Fruit fly (Drosophila melanogaster) whole organism, prepupa: Measurements from ENCODE around the gene CG12316.

ENCODE experiments used
- Blimp-1 ChIP-seq: fragments of 200-800 bp; sonication (Bioruptor generic); optimal IDR thresholded peaks from 3 replicates; lab custom pipeline; 2017; ENCODE audit warnings: missing biosample characterization, missing genetic modification characterization, mild to moderate bottlenecking, moderate library complexity, missing genetic modification reagents
- CG10631 ChIP-seq: fragments of 200-800 bp; sonication (Bioruptor generic); optimal IDR thresholded peaks from 2 replicates; lab custom pipeline; 2016; ENCODE audit warnings: missing biosample characterization, missing genetic modification characterization
- CG10669 ChIP-seq: fragments of 200-800 bp; sonication (Bioruptor generic); optimal IDR thresholded peaks from 3 replicates; lab custom pipeline; 2018; ENCODE audit warnings: missing biosample characterization, mild to moderate bottlenecking, missing genetic modification characterization, moderate library complexity
- CG11294 ChIP-seq: fragments of 200-800 bp; sonication (Bioruptor generic); IDR thresholded peaks from 2 replicates; pipeline ENCODE4 v1.3.6; 2022; ENCODE audit warnings: missing biosample characterization, missing genetic modification characterization
- CG11762 ChIP-seq: fragments of 200-800 bp; sonication (Bioruptor generic); optimal IDR thresholded peaks from 3 replicates; lab custom pipeline; 2016; ENCODE audit warnings: missing biosample characterization, missing genetic modification characterization; ENCODE audit not compliant: insufficient read depth
- CG11902 ChIP-seq: fragments of 200-800 bp; sonication (Bioruptor generic); optimal IDR thresholded peaks from 3 replicates; lab custom pipeline; 2016; ENCODE audit warnings: missing biosample characterization, missing genetic modification characterization
- CG15336 ChIP-seq: fragments of 200-800 bp; sonication (Bioruptor generic); IDR thresholded peaks from 2 replicates; pipeline ENCODE4 v1.3.6; 2022; ENCODE audit warnings: missing biosample characterization, missing genetic modification characterization
- CG1621 ChIP-seq: fragments of 200-800 bp; sonication (Bioruptor generic); optimal IDR thresholded peaks from 3 replicates; lab custom pipeline; 2018; ENCODE audit warnings: missing biosample characterization, mild to moderate bottlenecking, missing genetic modification characterization
- CG16779 ChIP-seq: fragments of 200-800 bp; sonication (Bioruptor generic); optimal IDR thresholded peaks from 3 replicates; lab custom pipeline; 2017; ENCODE audit warnings: missing biosample characterization, mild to moderate bottlenecking, missing genetic modification characterization
- CG3032 ChIP-seq: fragments of 200-800 bp; optimal IDR thresholded peaks from 2 replicates; lab custom pipeline; 2019; ENCODE audit warnings: missing biosample characterization, mild to moderate bottlenecking, missing genetic modification characterization, moderate library complexity
- CG31627 ChIP-seq: fragments of 200-800 bp; sonication (Bioruptor generic); optimal IDR thresholded peaks from 3 replicates; lab custom pipeline; 2016; ENCODE audit warnings: missing biosample characterization, missing genetic modification characterization
- CG32006 ChIP-seq: fragments of 200-800 bp; sonication (Bioruptor generic); optimal IDR thresholded peaks from 3 replicates; lab custom pipeline; 2017; ENCODE audit warnings: missing biosample characterization, mild to moderate bottlenecking, missing genetic modification characterization
- CG34406 ChIP-seq: fragments of 200-800 bp; sonication (Bioruptor generic); optimal IDR thresholded peaks from 3 replicates; lab custom pipeline; 2016; ENCODE audit warnings: missing biosample characterization, missing genetic modification characterization
- CG3919 ChIP-seq: fragments of 200-800 bp; sonication (Bioruptor generic); optimal IDR thresholded peaks from 3 replicates; lab custom pipeline; 2016; ENCODE audit warnings: missing biosample characterization, missing genetic modification characterization
- CG4318 ChIP-seq: fragments of 200-800 bp; sonication (Bioruptor generic); optimal IDR thresholded peaks from 3 replicates; lab custom pipeline; 2017; ENCODE audit warnings: missing biosample characterization, mild to moderate bottlenecking, missing genetic modification characterization
- CG6276 ChIP-seq: fragments of 200-800 bp; sonication (Bioruptor generic); optimal IDR thresholded peaks from 2 replicates; lab custom pipeline; 2017; ENCODE audit warnings: missing biosample characterization, mild to moderate bottlenecking, missing genetic modification characterization
- CG6792 ChIP-seq: fragments of 200-800 bp; sonication (Bioruptor generic); optimal IDR thresholded peaks from 3 replicates; lab custom pipeline; 2016; ENCODE audit warnings: missing biosample characterization, missing genetic modification characterization
- CG6808 ChIP-seq: fragments of 200-800 bp; sonication (Bioruptor generic); optimal IDR thresholded peaks from 3 replicates; lab custom pipeline; 2017; ENCODE audit warnings: missing biosample characterization, missing genetic modification characterization, mild to moderate bottlenecking, moderate library complexity, missing genetic modification reagents
- CG6854 ChIP-seq: fragments of 200-800 bp; sonication (Bioruptor generic); optimal IDR thresholded peaks from 2 replicates; lab custom pipeline; 2017; ENCODE audit warnings: missing biosample characterization, mild to moderate bottlenecking, missing genetic modification characterization
- CG7368 ChIP-seq: fragments of 200-800 bp; sonication (Bioruptor generic); optimal IDR thresholded peaks from 3 replicates; lab custom pipeline; 2016; ENCODE audit warnings: missing biosample characterization, missing genetic modification characterization
- CG8319 ChIP-seq: fragments of 200-800 bp; sonication (Bioruptor generic); optimal IDR thresholded peaks from 3 replicates; lab custom pipeline; 2016; ENCODE audit warnings: missing biosample characterization, missing genetic modification characterization
- CG9139 ChIP-seq: fragments of 200-800 bp; sonication (Bioruptor generic); optimal IDR thresholded peaks from 3 replicates; lab custom pipeline; 2017; ENCODE audit warnings: missing biosample characterization, mild to moderate bottlenecking, missing genetic modification characterization
- Eip75B ChIP-seq: fragments of 200-800 bp; sonication (Bioruptor generic); optimal IDR thresholded peaks from 3 replicates; lab custom pipeline; 2016; ENCODE audit warnings: missing biosample characterization, missing genetic modification characterization
- Eip78C ChIP-seq: fragments of 200-800 bp; sonication (Bioruptor generic); peaks from one replicate; lab custom pipeline; 2016; ENCODE audit warnings: missing biosample characterization, missing genetic modification characterization
- Eip93F ChIP-seq: fragments of 200-800 bp; sonication (Bioruptor generic); optimal IDR thresholded peaks from 2 replicates; lab custom pipeline; 2016; ENCODE audit warnings: missing biosample characterization, mild to moderate bottlenecking, missing genetic modification characterization
- Ets21C ChIP-seq: fragments of 200-800 bp; sonication (Bioruptor generic); optimal IDR thresholded peaks from 3 replicates; lab custom pipeline; 2016; ENCODE audit warnings: missing biosample characterization, missing genetic modification characterization
- Ets96B ChIP-seq: fragments of 200-800 bp; optimal IDR thresholded peaks from 2 replicates; lab custom pipeline; 2019; ENCODE audit warnings: missing biosample characterization, mild to moderate bottlenecking, missing genetic modification characterization, moderate library complexity
- Gug ChIP-seq: fragments of 200-800 bp; sonication (Bioruptor generic); IDR thresholded peaks from 2 replicates; pipeline ENCODE4 v1.3.6; 2022; ENCODE audit warnings: missing biosample characterization, missing genetic modification characterization
- Hr38 ChIP-seq: sonication (Bioruptor generic); optimal IDR thresholded peaks from 2 replicates; lab custom pipeline; 2016; ENCODE audit warnings: missing biosample characterization, missing genetic modification characterization
- Hr39 ChIP-seq: fragments of 200-800 bp; sonication (Bioruptor generic); optimal IDR thresholded peaks from 2 replicates; lab custom pipeline; 2016; ENCODE audit warnings: missing biosample characterization, missing genetic modification characterization
- Hr4 ChIP-seq: fragments of 200-800 bp; sonication (Bioruptor generic); optimal IDR thresholded peaks from 3 replicates; lab custom pipeline; 2016; ENCODE audit warnings: missing biosample characterization, missing genetic modification characterization
- Met ChIP-seq: fragments of 200-800 bp; sonication (Bioruptor generic); optimal IDR thresholded peaks from 3 replicates; lab custom pipeline; 2016; ENCODE audit warnings: missing biosample characterization, missing genetic modification characterization
- OdsH ChIP-seq: fragments of 200-800 bp; sonication (Bioruptor generic); optimal IDR thresholded peaks from 3 replicates; lab custom pipeline; 2016; ENCODE audit warnings: missing biosample characterization, missing genetic modification characterization
- Smox ChIP-seq: fragments of 200-800 bp; sonication (Bioruptor generic); optimal IDR thresholded peaks from 3 replicates; lab custom pipeline; 2016; ENCODE audit warnings: missing biosample characterization, missing genetic modification characterization
- Sox102F ChIP-seq: fragments of 200-800 bp; sonication (Bioruptor generic); optimal IDR thresholded peaks from 2 replicates; lab custom pipeline; 2016; ENCODE audit warnings: missing biosample characterization, mild to moderate bottlenecking, missing genetic modification characterization
- Sox14 ChIP-seq: fragments of 200-800 bp; sonication (Bioruptor generic); optimal IDR thresholded peaks from 3 replicates; lab custom pipeline; 2016; ENCODE audit warnings: missing biosample characterization, missing genetic modification characterization
- Sox15 ChIP-seq: fragments of 200-800 bp; sonication (Bioruptor generic); optimal IDR thresholded peaks from 3 replicates; lab custom pipeline; 2016; ENCODE audit warnings: missing biosample characterization, missing genetic modification characterization
- achi ChIP-seq: fragments of 200-800 bp; sonication (Bioruptor generic); optimal IDR thresholded peaks from 3 replicates; lab custom pipeline; 2016; ENCODE audit warnings: missing biosample characterization, missing genetic modification characterization
- acj6 ChIP-seq: fragments of 200-800 bp; sonication (Bioruptor generic); optimal IDR thresholded peaks from 3 replicates; lab custom pipeline; 2016; ENCODE audit warnings: missing biosample characterization, missing genetic modification characterization
- dac ChIP-seq: fragments of 200-800 bp; sonication (Bioruptor generic); optimal IDR thresholded peaks from 2 replicates; lab custom pipeline; 2017; ENCODE audit warnings: missing biosample characterization, mild to moderate bottlenecking, missing genetic modification characterization
- dsx ChIP-seq: fragments of 200-800 bp; optimal IDR thresholded peaks from 3 replicates; lab custom pipeline; 2019; ENCODE audit warnings: missing biosample characterization, mild to moderate bottlenecking, missing genetic modification characterization, moderate library complexity; ENCODE audit not compliant: poor library complexity, severe bottlenecking
- eg ChIP-seq: fragments of 200-800 bp; sonication (Bioruptor generic); IDR thresholded peaks from 3 replicates; pipeline ENCODE4 v1.3.6; 2022; ENCODE audit warnings: missing biosample characterization, missing genetic modification characterization
- esn ChIP-seq: fragments of 200-800 bp; sonication (Bioruptor generic); optimal IDR thresholded peaks from 2 replicates; lab custom pipeline; 2016; ENCODE audit warnings: missing biosample characterization, mild to moderate bottlenecking, missing genetic modification characterization, moderate library complexity
- fkh ChIP-seq: fragments of 200-800 bp; sonication (Bioruptor generic); optimal IDR thresholded peaks from 3 replicates; lab custom pipeline; 2017; ENCODE audit warnings: missing biosample characterization, mild to moderate bottlenecking, missing genetic modification characterization, moderate library complexity
- net ChIP-seq: fragments of 200-800 bp; sonication (Bioruptor generic); optimal IDR thresholded peaks from 3 replicates; lab custom pipeline; 2016; ENCODE audit warnings: missing biosample characterization, missing genetic modification characterization
- pdm3 ChIP-seq: fragments of 200-800 bp; sonication (Bioruptor generic); optimal IDR thresholded peaks from 3 replicates; lab custom pipeline; 2016; ENCODE audit warnings: missing biosample characterization, missing genetic modification characterization
- salr ChIP-seq, 2 experiments: fragments of 200-800 bp; sonication (Bioruptor generic); optimal IDR thresholded peaks; 3 replicates each; lab custom pipeline; 2016 to 2018; ENCODE audit warnings: missing biosample characterization in 2 of 2, missing genetic modification characterization in 2 of 2, mild to moderate bottlenecking in 1 of 2
- ss ChIP-seq, 2 experiments: fragments of 200-800 bp; sonication (Bioruptor generic); optimal IDR thresholded peaks; 2 replicates in 1 of 2; 3 replicates in 1 of 2; lab custom pipeline; 2017 to 2018; ENCODE audit warnings: mild to moderate bottlenecking in 2 of 2, missing biosample characterization in 2 of 2, missing genetic modification characterization in 2 of 2, moderate library complexity in 1 of 2
- svp ChIP-seq: fragments of 200-800 bp; sonication (Bioruptor generic); peaks from one replicate; lab custom pipeline; 2016; ENCODE audit warnings: missing biosample characterization, missing genetic modification characterization
- topi ChIP-seq: fragments of 200-800 bp; sonication (Bioruptor generic); optimal IDR thresholded peaks from 3 replicates; lab custom pipeline; 2016; ENCODE audit warnings: missing biosample characterization, missing genetic modification characterization
- vri ChIP-seq: fragments of 200-800 bp; sonication (Bioruptor generic); optimal IDR thresholded peaks from 3 replicates; lab custom pipeline; 2016; ENCODE audit warnings: missing biosample characterization, mild to moderate bottlenecking, missing genetic modification characterization

Gene CG12316

DNA sequence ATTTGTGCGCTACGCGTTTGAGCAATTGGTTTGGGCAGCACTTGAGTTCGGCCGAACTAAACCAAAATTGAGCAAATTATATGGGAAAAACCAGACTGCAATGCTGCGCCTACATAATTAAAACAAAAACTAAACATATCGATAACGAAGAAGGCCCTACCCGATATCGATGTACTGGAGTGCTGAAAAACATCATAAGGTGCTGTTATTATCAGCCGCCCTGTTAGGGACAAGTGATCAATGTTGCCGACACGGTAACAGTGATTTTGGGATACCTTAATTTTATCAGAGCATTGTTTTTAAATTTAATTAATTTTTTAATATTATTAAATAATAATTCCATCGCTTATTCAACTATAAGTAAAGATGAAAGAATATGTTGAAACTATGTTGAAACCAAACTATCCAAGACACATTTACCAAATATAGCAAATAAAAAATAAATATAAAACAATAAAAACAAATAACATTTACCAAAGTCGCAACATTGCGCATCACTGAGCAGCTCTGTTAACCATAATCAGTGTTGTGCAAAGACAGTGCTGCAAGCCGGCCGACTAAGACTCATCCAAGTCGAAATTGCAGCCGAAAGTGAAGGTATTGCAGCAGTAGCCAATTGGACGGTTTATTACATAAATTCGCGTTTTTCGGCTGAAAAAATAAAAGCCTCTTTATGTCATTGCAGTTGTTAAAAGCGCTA is 42.0 kb downstream of the CG12316 start, which contains the start of the genes sstn, Plp and GlyRS:
sstn (minus strand) TSS at position 131 of the 700 bp plus-strand sequence.
Plp (minus strand) TSS at position 136 of the 700 bp plus-strand sequence.
GlyRS (plus strand) TSS at position 554 of the 700 bp plus-strand sequence.
- TF ChIP-seq CG4318 (GFP tag; lab: Kevin White, UChicago) = no peak
- peak; percentile 55 for TF ChIP-seq CG10631 (GFP tag; lab: Kevin White, UChicago)
- TF ChIP-seq Eip78C (GFP tag; lab: Kevin White, UChicago) = peak; percentile 57
- TF ChIP-seq Ets21C (GFP tag; lab: Kevin White, UChicago) = no peak
- TF ChIP-seq CG3919 = peak; percentile 18
- peak; percentile 19 for TF ChIP-seq Eip93F (GFP tag; lab: Kevin White, UChicago)
- TF ChIP-seq vri (GFP tag; lab: Kevin White, UChicago) = peak; percentile 24
- TF ChIP-seq CG34406 (GFP tag; lab: Kevin White, UChicago) = peak; percentile 26
- peak; percentile 29 for TF ChIP-seq pdm3
- TF ChIP-seq achi (GFP tag; lab: Kevin White, UChicago) = peak; percentile 33
- TF ChIP-seq Sox14 (GFP tag; lab: Kevin White, UChicago) = no peak
- peak; percentile 28 for TF ChIP-seq Ets96B (tag; lab: Kevin White, UChicago)
- peak; percentile 17 for TF ChIP-seq CG6792 (GFP tag; lab: Kevin White, UChicago)
- no peak for TF ChIP-seq dac (GFP tag; lab: Kevin White, UChicago)
- peak; percentile 0 for TF ChIP-seq CG16779 (tag; lab: Kevin White, UChicago)
- TF ChIP-seq Hr39 (GFP tag; lab: Kevin White, UChicago) = no peak
- peak; percentile 36 for TF ChIP-seq acj6 (GFP tag; lab: Kevin White, UChicago)
- no peak for TF ChIP-seq Sox102F
- TF ChIP-seq CG6808 = no peak
- TF ChIP-seq net (GFP tag; lab: Kevin White, UChicago) = peak; percentile 11
- TF ChIP-seq CG31627 (GFP tag; lab: Kevin White, UChicago) = no peak
- no peak for TF ChIP-seq CG9139 (GFP tag; lab: Kevin White, UChicago)
- TF ChIP-seq CG11294 (GFP tag; lab: Robert Waterston, UW) = no peak
- peak; percentile 33 for TF ChIP-seq Blimp-1 (GFP tag; lab: Kevin White, UChicago)
- no peak for TF ChIP-seq CG8319 (GFP tag; lab: Kevin White, UChicago)
- TF ChIP-seq Gug (GFP tag; lab: Robert Waterston, UW) = no peak
- peak in 1 of 2 experiments; percentile 19 for TF ChIP-seq salr (GFP tag; optimal IDR thresholded peaks at IDR 0.05; lab: Kevin White, UChicago)
- no peak for TF ChIP-seq CG1621 (tag; lab: Kevin White, UChicago)
- peak; percentile 20 for TF ChIP-seq esn
- peak; percentile 41 for TF ChIP-seq dsx
- peak; percentile 60 for TF ChIP-seq svp (GFP tag; lab: Kevin White, UChicago)
- TF ChIP-seq CG7368 = no peak
- TF ChIP-seq CG6854 (GFP tag; lab: Kevin White, UChicago) = no peak
- no peak for TF ChIP-seq CG11762
- TF ChIP-seq Hr38 (GFP tag; lab: Kevin White, UChicago) = no peak
- TF ChIP-seq fkh (GFP tag; lab: Kevin White, UChicago) = no peak
- TF ChIP-seq Sox15 (GFP tag; lab: Kevin White, UChicago) = no peak
- TF ChIP-seq Smox (GFP tag; lab: Kevin White, UChicago) = no peak
- no peak for TF ChIP-seq eg (GFP tag; lab: Robert Waterston, UW)
- no peak for TF ChIP-seq CG10669
- peak; percentile 18 for TF ChIP-seq Met (GFP tag; lab: Kevin White, UChicago)
- no peak for TF ChIP-seq CG11902 (GFP tag; lab: Kevin White, UChicago)
- TF ChIP-seq CG15336 (GFP tag; lab: Robert Waterston, UW) = 0 out of 2 replicates have a peak, but pooled peaks have one; percentile 23
- peak; percentile 45 for TF ChIP-seq CG32006 (GFP tag; lab: Kevin White, UChicago)
- no peak for TF ChIP-seq topi (GFP tag; lab: Kevin White, UChicago)
- no peak for TF ChIP-seq Hr4 (GFP tag; lab: Kevin White, UChicago)
- peak; percentile 12 for TF ChIP-seq Eip75B (GFP tag; lab: Kevin White, UChicago)
- no peak for TF ChIP-seq CG6276
- TF ChIP-seq OdsH = peak; percentile 41
- TF ChIP-seq CG3032 (tag; lab: Kevin White, UChicago) = peak; percentile 33
- peak in 1 of 2 experiments; percentile 33 for TF ChIP-seq ss (GFP tag; optimal IDR thresholded peaks at IDR 0.05; lab: Kevin White, UChicago)
